Worm (Caenorhabditis elegans) whole organism, L1 larva: ENCODE data around the gene srw-101.
"Not testable (repeated sequence)": the region's sequence is repeated elsewhere in the genome, so short reads cannot be mapped to it uniquely, and the experiment has no call there.

Experiments used
- C34B4.2 ChIP-seq: sonication (generic microtip); optimal IDR thresholded peaks from 2 replicates; lab custom pipeline; 2017; ENCODE audit warnings: mild to moderate bottlenecking, missing genetic modification characterization, missing compliant biosample characterization
- Y116A8C.19 ChIP-seq: sonication (generic microtip); optimal IDR thresholded peaks from 2 replicates; lab custom pipeline; 2016; ENCODE audit warnings: missing compliant biosample characterization, missing genetic modification characterization, borderline replicate concordance
- aha-1 ChIP-seq: fragments of 150-350 bp; optimal IDR thresholded peaks from 2 replicates; lab custom pipeline; 2014; ENCODE audit warnings: missing biosample characterization, missing genetic modification characterization
- alr-1 ChIP-seq: fragments of 200-800 bp; sonication (Bioruptor generic); optimal IDR thresholded peaks from 2 replicates; lab custom pipeline; 2018; ENCODE audit warnings: borderline replicate concordance, mild to moderate bottlenecking, missing genetic modification characterization, missing compliant biosample characterization
- ceh-63 ChIP-seq: fragments of 200-800 bp; sonication (Bioruptor generic); optimal IDR thresholded peaks from 2 replicates; lab custom pipeline; 2018; ENCODE audit warnings: mild to moderate bottlenecking, missing genetic modification characterization, missing compliant biosample characterization
- ceh-8 ChIP-seq: fragments of 200-800 bp; sonication (Bioruptor generic); optimal IDR thresholded peaks from 2 replicates; lab custom pipeline; 2018; ENCODE audit warnings: mild to moderate bottlenecking, missing genetic modification characterization, moderate library complexity, missing compliant biosample characterization
- ceh-82 ChIP-seq, 3 experiments: fragments of 150-350 bp in 1 of 3; sonication (generic microtip) in 2 of 3; optimal IDR thresholded peaks; 2 replicates each; lab custom pipeline; 2014 to 2017; ENCODE audit warnings: missing biosample characterization in 3 of 3, missing genetic modification characterization in 3 of 3
- egl-27 ChIP-seq, 2 experiments: fragments of 150-350 bp in 1 of 2; sonication (generic microtip); optimal IDR thresholded peaks; 3 replicates each; lab custom pipeline; 2017 to 2018; ENCODE audit warnings: missing biosample characterization in 2 of 2, missing genetic modification characterization in 2 of 2, missing genetic modification reagents in 2 of 2
- elt-3 ChIP-seq, 6 experiments: fragments of 150-350 bp in 1 of 6; sonication (generic microtip); optimal IDR thresholded peaks; 2 replicates each; lab custom pipeline; 2017 to 2018; ENCODE audit warnings: missing biosample characterization in 6 of 6, missing genetic modification characterization in 6 of 6, inconsistent platforms in 1 of 6
- fkh-10 ChIP-seq: sonication (generic microtip); optimal IDR thresholded peaks from 2 replicates; lab custom pipeline; 2017; ENCODE audit warnings: missing biosample characterization, missing genetic modification reagents, missing genetic modification characterization
- fos-1 ChIP-seq: fragments of 150-350 bp; optimal IDR thresholded peaks from 2 replicates; lab custom pipeline; 2014; ENCODE audit warnings: missing biosample characterization, missing genetic modification characterization
- hlh-4 ChIP-seq: sonication (generic microtip); optimal IDR thresholded peaks from 2 replicates; lab custom pipeline; 2016; ENCODE audit warnings: mild to moderate bottlenecking, missing genetic modification characterization, missing compliant biosample characterization
- hpl-2 ChIP-seq: fragments of 150-350 bp; optimal IDR thresholded peaks from 2 replicates; lab custom pipeline; 2014; ENCODE audit warnings: missing biosample characterization, missing genetic modification reagents, missing genetic modification characterization
- lsy-2 ChIP-seq, 2 experiments: fragments of 150-350 bp; optimal IDR thresholded peaks; 2 replicates each; lab custom pipeline; 2014; ENCODE audit warnings: missing biosample characterization in 2 of 2, missing genetic modification characterization in 2 of 2
- mab-9 ChIP-seq: fragments of 200-800 bp; sonication (Bioruptor generic); IDR thresholded peaks from 2 replicates; pipeline ENCODE4 v1.3.6; 2022; ENCODE audit warnings: missing genetic modification reagents, missing genetic modification characterization, missing compliant biosample characterization
- mdl-1 ChIP-seq, 2 experiments: fragments of 150-350 bp; optimal IDR thresholded peaks; 2 replicates each; lab custom pipeline; 2014 to 2017; ENCODE audit warnings: missing biosample characterization in 2 of 2, missing genetic modification characterization in 2 of 2, inconsistent platforms in 1 of 2
- nhr-12 ChIP-seq: sonication (generic microtip); optimal IDR thresholded peaks from 2 replicates; lab custom pipeline; 2017; ENCODE audit warnings: missing biosample characterization, missing genetic modification characterization
- nhr-19 ChIP-seq: fragments of 200-800 bp; sonication (Bioruptor generic); conservative IDR thresholded peaks from 2 replicates; pipeline ENCODE4 v1.3.6; 2022; ENCODE audit warnings: missing genetic modification characterization, missing compliant biosample characterization
- nhr-47 ChIP-seq: sonication (generic microtip); optimal IDR thresholded peaks from 2 replicates; lab custom pipeline; 2016; ENCODE audit warnings: mild to moderate bottlenecking, missing genetic modification characterization, moderate library complexity, missing compliant biosample characterization
- nhr-71 ChIP-seq: sonication (generic microtip); optimal IDR thresholded peaks from 2 replicates; lab custom pipeline; 2016; ENCODE audit warnings: mild to moderate bottlenecking, missing genetic modification characterization, moderate library complexity, missing compliant biosample characterization
- nhr-84 ChIP-seq: sonication (generic microtip); optimal IDR thresholded peaks from 2 replicates; lab custom pipeline; 2017; ENCODE audit warnings: missing biosample characterization, missing genetic modification characterization
- nhr-90 ChIP-seq: sonication (generic microtip); optimal IDR thresholded peaks from 2 replicates; lab custom pipeline; 2016; ENCODE audit warnings: mild to moderate bottlenecking, missing genetic modification characterization, missing compliant biosample characterization; ENCODE audit not compliant: poor library complexity
- pax-3 ChIP-seq: fragments of 200-800 bp; sonication (Bioruptor generic); optimal IDR thresholded peaks from 2 replicates; lab custom pipeline; 2018; ENCODE audit warnings: mild to moderate bottlenecking, missing genetic modification characterization, moderate library complexity, missing compliant biosample characterization
- pqm-1 ChIP-seq: sonication (generic microtip); optimal IDR thresholded peaks from 3 replicates; lab custom pipeline; 2017; ENCODE audit warnings: missing biosample characterization, missing genetic modification characterization
- snpc-4 ChIP-seq: fragments of 150-350 bp; optimal IDR thresholded peaks from 2 replicates; lab custom pipeline; 2014; ENCODE audit warnings: missing biosample characterization, missing genetic modification characterization
- snu-23 ChIP-seq: sonication (generic microtip); optimal IDR thresholded peaks from 2 replicates; lab custom pipeline; 2016; ENCODE audit warnings: missing genetic modification characterization, missing compliant biosample characterization
- vab-15 ChIP-seq: sonication (generic microtip); optimal IDR thresholded peaks from 2 replicates; lab custom pipeline; 2017; ENCODE audit warnings: missing genotype, mild to moderate bottlenecking, missing genetic modification characterization, missing compliant biosample characterization

srw-101 gene

ce11 chrV:1685328-1685727 is 36.7 kb upstream of the srw-101 start, which contains the start of gene srh-5:
Gene srh-5 (plus strand): TSS chrV:1685628.
- no peak for TF ChIP-seq pax-3 (tag; lab: Kevin White, UChicago)
- TF ChIP-seq nhr-19 (GFP tag; lab: Robert Waterston, UW): no peak
- TF ChIP-seq nhr-47 (tag; lab: Kevin White, UChicago): no peak
- TF ChIP-seq fos-1 (tag; lab: Kevin White, UChicago): no peak
- TF ChIP-seq nhr-84 (tag; lab: Kevin White, UChicago): no peak
- no peak for TF ChIP-seq aha-1 (tag; lab: Kevin White, UChicago)

ce11 chrV:1692494-1692893 is 29.6 kb upstream of the srw-101 start, which contains the start of gene Y46H3C.5:
Gene Y46H3C.5 (minus strand): TSS chrV:1692495.
- TF ChIP-seq nhr-71 (tag; lab: Kevin White, UChicago); snu-23; fkh-10 (GFP tag; lab: Kevin White, UChicago): not testable (repeated sequence)

- not testable (repeated sequence) for TF ChIP-seq fos-1 (tag; lab: Kevin White, UChicago); ceh-82 (tag; optimal IDR thresholded peaks at IDR 0.05; lab: Kevin White, UChicago); C34B4.2
These were observed 28.2 kb upstream of the srw-101 start, which contains the start of gene Y46H3C.7 for ce11 chrV:1693876-1694275. Gene Y46H3C.7 (minus strand): TSS chrV:1694022.

- no peak for TF ChIP-seq nhr-47 (tag; lab: Kevin White, UChicago)
These were observed 23.7 kb upstream of the srw-101 start for ce11 chrV:1698400-1698799.

ce11 chrV:1699228-1699795 is 22.8 kb upstream of the srw-101 start:
- TF ChIP-seq elt-3 (tag; optimal IDR thresholded peaks at IDR 0.05; lab: Kevin White, UChicago) (no peak), hpl-2 (GFP tag; lab: Kevin White, UChicago) (no peak), egl-27 (tag; optimal IDR thresholded peaks at IDR 0.05; lab: Kevin White, UChicago) (no peak), hlh-4 (tag; lab: Kevin White, UChicago) (no peak), pqm-1 (no peak), vab-15 (tag; lab: Kevin White, UChicago) (no peak), mdl-1 (tag; optimal IDR thresholded peaks at IDR 0.05; lab: Kevin White, UChicago) (no peak), snpc-4 (tag; lab: Kevin White, UChicago) (no peak), C34B4.2 (no peak), pax-3 (tag; lab: Kevin White, UChicago) (no peak)

ce11 chrV:1701584-1702101 is 20.4 kb upstream of the srw-101 start, which contains the start of gene srw-90:
Gene srw-90 (plus strand): TSS chrV:1702051.
- TF ChIP-seq nhr-71 (tag; lab: Kevin White, UChicago) (no peak), mab-9 (GFP tag; lab: Robert Waterston, UW) (no peak), Y116A8C.19 (tag; lab: Kevin White, UChicago) (no peak), pax-3 (tag; lab: Kevin White, UChicago) (no peak), hlh-4 (tag; lab: Kevin White, UChicago) (no peak), mdl-1 (tag; optimal IDR thresholded peaks at IDR 0.05; lab: Kevin White, UChicago) (no peak), ceh-63 (GFP tag; lab: Kevin White, UChicago) (no peak), lsy-2 (tag; optimal IDR thresholded peaks at IDR 0.05; lab: Kevin White, UChicago) (no peak), nhr-12 (tag; lab: Kevin White, UChicago) (no peak), ceh-8 (GFP tag; lab: Kevin White, UChicago) (no peak), alr-1 (tag; lab: Kevin White, UChicago) (no peak), nhr-90 (no peak)
